Worm (Caenorhabditis elegans) whole organism, L1 larva: Measurements from ENCODE around the gene fbxa-66.

Source experiments
- aly-2 ChIP-seq: fragments of 150-350 bp; optimal IDR thresholded peaks from 2 replicates; lab custom pipeline; 2014; ENCODE audit warnings: missing biosample characterization, missing genetic modification characterization
- elt-3 ChIP-seq, 6 experiments: fragments of 150-350 bp in 1 of 6; sonication (generic microtip); optimal IDR thresholded peaks; 2 replicates each; lab custom pipeline; 2017 to 2018; ENCODE audit warnings: missing biosample characterization in 6 of 6, missing genetic modification characterization in 6 of 6, inconsistent platforms in 1 of 6
- hlh-4 ChIP-seq: sonication (generic microtip); optimal IDR thresholded peaks from 2 replicates; lab custom pipeline; 2016; ENCODE audit warnings: mild to moderate bottlenecking, missing genetic modification characterization, missing compliant biosample characterization
- hpl-2 ChIP-seq: fragments of 150-350 bp; optimal IDR thresholded peaks from 2 replicates; lab custom pipeline; 2014; ENCODE audit warnings: missing biosample characterization, missing genetic modification reagents, missing genetic modification characterization
- isw-1 ChIP-seq: fragments of 200-800 bp; sonication (Bioruptor generic); IDR thresholded peaks from 2 replicates; pipeline ENCODE4 v1.3.6; 2022; ENCODE audit warnings: missing genetic modification characterization, missing compliant biosample characterization
- lin-13 ChIP-seq: fragments of 150-350 bp; optimal IDR thresholded peaks from 2 replicates; lab custom pipeline; 2014; ENCODE audit warnings: missing biosample characterization, missing genetic modification reagents, missing genetic modification characterization
- nhr-11 ChIP-seq: fragments of 150-350 bp; optimal IDR thresholded peaks from 2 replicates; lab custom pipeline; 2014; ENCODE audit warnings: missing biosample characterization, missing genetic modification characterization
- nhr-12 ChIP-seq: sonication (generic microtip); optimal IDR thresholded peaks from 2 replicates; lab custom pipeline; 2017; ENCODE audit warnings: missing biosample characterization, missing genetic modification characterization
- skn-1 ChIP-seq: fragments of 150-350 bp; optimal IDR thresholded peaks from 2 replicates; lab custom pipeline; 2014; ENCODE audit warnings: missing biosample characterization, missing genetic modification characterization
- sox-4 ChIP-seq: sonication (generic microtip); optimal IDR thresholded peaks from 2 replicates; lab custom pipeline; 2016; ENCODE audit warnings: missing genetic modification characterization, missing compliant biosample characterization
- tlp-1 ChIP-seq: fragments of 150-350 bp; optimal IDR thresholded peaks from 2 replicates; lab custom pipeline; 2014; ENCODE audit warnings: missing biosample characterization, missing genetic modification characterization
- vab-15 ChIP-seq: sonication (generic microtip); optimal IDR thresholded peaks from 2 replicates; lab custom pipeline; 2017; ENCODE audit warnings: missing genotype, mild to moderate bottlenecking, missing genetic modification characterization, missing compliant biosample characterization
- ztf-4 ChIP-seq: fragments of 150-350 bp; optimal IDR thresholded peaks from 2 replicates; lab custom pipeline; 2014; ENCODE audit warnings: missing biosample characterization, missing genetic modification characterization

- no peak for TF ChIP-seq ztf-4
- no peak for TF ChIP-seq hlh-4 (tag; lab: Kevin White, UChicago)
- no peak for TF ChIP-seq vab-15 (tag; lab: Kevin White, UChicago)
- TF ChIP-seq hpl-2 (GFP tag; lab: Kevin White, UChicago), result no peak
- no peak for TF ChIP-seq skn-1 (tag; lab: Kevin White, UChicago)
- TF ChIP-seq lin-13 (GFP tag; lab: Kevin White, UChicago), result no peak
- no peak for TF ChIP-seq aly-2 (tag; lab: Kevin White, UChicago)
- TF ChIP-seq elt-3 (tag; optimal IDR thresholded peaks at IDR 0.05; lab: Kevin White, UChicago), result no peak
- TF ChIP-seq tlp-1, result no peak
- no peak for TF ChIP-seq nhr-11
- TF ChIP-seq sox-4 (tag; lab: Kevin White, UChicago), result no peak
- no peak for TF ChIP-seq nhr-12 (tag; lab: Kevin White, UChicago)
- TF ChIP-seq isw-1 (GFP tag; lab: Robert Waterston, UW), result no peak
These were observed 31.6 kb downstream of the fbxa-66 start, which contains the start of gene Y54F10BM.3 for ce11 chrIII:2281975-2282957.
